Fruit fly (Drosophila melanogaster) whole organism, prepupa: Measurements from ENCODE around the gene CG5697.
A peak's percentile ranks its signal among the peaks of the same experiment; 100 is the strongest.

Source experiments
- Blimp-1 ChIP-seq: fragments of 200-800 bp; sonication (Bioruptor generic); optimal IDR thresholded peaks from 3 replicates; lab custom pipeline; 2017; ENCODE audit warnings: missing biosample characterization, missing genetic modification characterization, mild to moderate bottlenecking, moderate library complexity, missing genetic modification reagents
- CG11294 ChIP-seq: fragments of 200-800 bp; sonication (Bioruptor generic); IDR thresholded peaks from 2 replicates; pipeline ENCODE4 v1.3.6; 2022; ENCODE audit warnings: missing biosample characterization, missing genetic modification characterization
- CG11762 ChIP-seq: fragments of 200-800 bp; sonication (Bioruptor generic); optimal IDR thresholded peaks from 3 replicates; lab custom pipeline; 2016; ENCODE audit warnings: missing biosample characterization, missing genetic modification characterization; ENCODE audit not compliant: insufficient read depth
- CG1621 ChIP-seq: fragments of 200-800 bp; sonication (Bioruptor generic); optimal IDR thresholded peaks from 3 replicates; lab custom pipeline; 2018; ENCODE audit warnings: missing biosample characterization, mild to moderate bottlenecking, missing genetic modification characterization
- CG3032 ChIP-seq: fragments of 200-800 bp; optimal IDR thresholded peaks from 2 replicates; lab custom pipeline; 2019; ENCODE audit warnings: missing biosample characterization, mild to moderate bottlenecking, missing genetic modification characterization, moderate library complexity
- CG32006 ChIP-seq: fragments of 200-800 bp; sonication (Bioruptor generic); optimal IDR thresholded peaks from 3 replicates; lab custom pipeline; 2017; ENCODE audit warnings: missing biosample characterization, mild to moderate bottlenecking, missing genetic modification characterization
- CG3919 ChIP-seq: fragments of 200-800 bp; sonication (Bioruptor generic); optimal IDR thresholded peaks from 3 replicates; lab custom pipeline; 2016; ENCODE audit warnings: missing biosample characterization, missing genetic modification characterization
- CG6276 ChIP-seq: fragments of 200-800 bp; sonication (Bioruptor generic); optimal IDR thresholded peaks from 2 replicates; lab custom pipeline; 2017; ENCODE audit warnings: missing biosample characterization, mild to moderate bottlenecking, missing genetic modification characterization
- CG6792 ChIP-seq: fragments of 200-800 bp; sonication (Bioruptor generic); optimal IDR thresholded peaks from 3 replicates; lab custom pipeline; 2016; ENCODE audit warnings: missing biosample characterization, missing genetic modification characterization
- CG8632 ChIP-seq: fragments of 200-800 bp; sonication (Bioruptor generic); optimal IDR thresholded peaks from 3 replicates; lab custom pipeline; 2016; ENCODE audit warnings: missing biosample characterization, missing genetic modification characterization
- CG9139 ChIP-seq: fragments of 200-800 bp; sonication (Bioruptor generic); optimal IDR thresholded peaks from 3 replicates; lab custom pipeline; 2017; ENCODE audit warnings: missing biosample characterization, mild to moderate bottlenecking, missing genetic modification characterization
- Eip75B ChIP-seq: fragments of 200-800 bp; sonication (Bioruptor generic); optimal IDR thresholded peaks from 3 replicates; lab custom pipeline; 2016; ENCODE audit warnings: missing biosample characterization, missing genetic modification characterization
- Eip93F ChIP-seq: fragments of 200-800 bp; sonication (Bioruptor generic); optimal IDR thresholded peaks from 2 replicates; lab custom pipeline; 2016; ENCODE audit warnings: missing biosample characterization, mild to moderate bottlenecking, missing genetic modification characterization
- Ets21C ChIP-seq: fragments of 200-800 bp; sonication (Bioruptor generic); optimal IDR thresholded peaks from 3 replicates; lab custom pipeline; 2016; ENCODE audit warnings: missing biosample characterization, missing genetic modification characterization
- Ets96B ChIP-seq: fragments of 200-800 bp; optimal IDR thresholded peaks from 2 replicates; lab custom pipeline; 2019; ENCODE audit warnings: missing biosample characterization, mild to moderate bottlenecking, missing genetic modification characterization, moderate library complexity
- Gug ChIP-seq: fragments of 200-800 bp; sonication (Bioruptor generic); IDR thresholded peaks from 2 replicates; pipeline ENCODE4 v1.3.6; 2022; ENCODE audit warnings: missing biosample characterization, missing genetic modification characterization
- Hr39 ChIP-seq: fragments of 200-800 bp; sonication (Bioruptor generic); optimal IDR thresholded peaks from 2 replicates; lab custom pipeline; 2016; ENCODE audit warnings: missing biosample characterization, missing genetic modification characterization
- Hr4 ChIP-seq: fragments of 200-800 bp; sonication (Bioruptor generic); optimal IDR thresholded peaks from 3 replicates; lab custom pipeline; 2016; ENCODE audit warnings: missing biosample characterization, missing genetic modification characterization
- OdsH ChIP-seq: fragments of 200-800 bp; sonication (Bioruptor generic); optimal IDR thresholded peaks from 3 replicates; lab custom pipeline; 2016; ENCODE audit warnings: missing biosample characterization, missing genetic modification characterization
- Sox102F ChIP-seq: fragments of 200-800 bp; sonication (Bioruptor generic); optimal IDR thresholded peaks from 2 replicates; lab custom pipeline; 2016; ENCODE audit warnings: missing biosample characterization, mild to moderate bottlenecking, missing genetic modification characterization
- Sox15 ChIP-seq: fragments of 200-800 bp; sonication (Bioruptor generic); optimal IDR thresholded peaks from 3 replicates; lab custom pipeline; 2016; ENCODE audit warnings: missing biosample characterization, missing genetic modification characterization
- achi ChIP-seq: fragments of 200-800 bp; sonication (Bioruptor generic); optimal IDR thresholded peaks from 3 replicates; lab custom pipeline; 2016; ENCODE audit warnings: missing biosample characterization, missing genetic modification characterization
- dsx ChIP-seq: fragments of 200-800 bp; optimal IDR thresholded peaks from 3 replicates; lab custom pipeline; 2019; ENCODE audit warnings: missing biosample characterization, mild to moderate bottlenecking, missing genetic modification characterization, moderate library complexity; ENCODE audit not compliant: poor library complexity, severe bottlenecking
- esn ChIP-seq: fragments of 200-800 bp; sonication (Bioruptor generic); optimal IDR thresholded peaks from 2 replicates; lab custom pipeline; 2016; ENCODE audit warnings: missing biosample characterization, mild to moderate bottlenecking, missing genetic modification characterization, moderate library complexity
- fd85E ChIP-seq: fragments of 200-800 bp; sonication (Bioruptor generic); optimal IDR thresholded peaks from 3 replicates; lab custom pipeline; 2016; ENCODE audit warnings: missing biosample characterization, missing genetic modification characterization
- fkh ChIP-seq: fragments of 200-800 bp; sonication (Bioruptor generic); optimal IDR thresholded peaks from 3 replicates; lab custom pipeline; 2017; ENCODE audit warnings: missing biosample characterization, mild to moderate bottlenecking, missing genetic modification characterization, moderate library complexity
- net ChIP-seq: fragments of 200-800 bp; sonication (Bioruptor generic); optimal IDR thresholded peaks from 3 replicates; lab custom pipeline; 2016; ENCODE audit warnings: missing biosample characterization, missing genetic modification characterization
- pdm3 ChIP-seq: fragments of 200-800 bp; sonication (Bioruptor generic); optimal IDR thresholded peaks from 3 replicates; lab custom pipeline; 2016; ENCODE audit warnings: missing biosample characterization, missing genetic modification characterization
- spab ChIP-seq: fragments of 200-800 bp; sonication (Bioruptor generic); optimal IDR thresholded peaks from 2 replicates; lab custom pipeline; 2017; ENCODE audit warnings: missing biosample characterization, mild to moderate bottlenecking, missing genetic modification characterization, missing genetic modification reagents
- ss ChIP-seq, 2 experiments: fragments of 200-800 bp; sonication (Bioruptor generic); optimal IDR thresholded peaks; 2 replicates in 1 of 2; 3 replicates in 1 of 2; lab custom pipeline; 2017 to 2018; ENCODE audit warnings: mild to moderate bottlenecking in 2 of 2, missing biosample characterization in 2 of 2, missing genetic modification characterization in 2 of 2, moderate library complexity in 1 of 2
- svp ChIP-seq: fragments of 200-800 bp; sonication (Bioruptor generic); peaks from one replicate; lab custom pipeline; 2016; ENCODE audit warnings: missing biosample characterization, missing genetic modification characterization
- topi ChIP-seq: fragments of 200-800 bp; sonication (Bioruptor generic); optimal IDR thresholded peaks from 3 replicates; lab custom pipeline; 2016; ENCODE audit warnings: missing biosample characterization, missing genetic modification characterization

Gene CG5697

DNA sequence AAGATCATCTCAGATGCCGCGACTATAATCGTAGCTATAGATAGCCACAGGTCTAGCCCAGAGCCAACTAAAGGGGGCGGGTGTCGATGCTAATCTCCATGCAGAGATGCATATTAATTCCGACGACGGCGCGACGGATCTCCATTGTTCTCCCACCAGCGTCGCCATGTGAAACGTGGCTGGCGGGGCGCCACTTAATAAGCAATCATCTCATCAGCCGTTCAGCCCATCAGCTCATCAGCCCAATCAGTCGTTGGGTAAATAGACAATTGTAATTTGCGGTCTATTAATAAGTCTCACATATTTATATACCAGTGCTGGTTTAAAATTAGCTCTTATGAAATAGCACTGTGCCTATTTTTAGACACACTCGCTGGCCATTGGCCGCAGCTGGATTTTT, 9.8 kb downstream of the CG5697 start:
- TF ChIP-seq fkh (GFP tag; lab: Kevin White, UChicago), result no peak
- peak; percentile 58 for TF ChIP-seq svp (GFP tag; lab: Kevin White, UChicago)

DNA sequence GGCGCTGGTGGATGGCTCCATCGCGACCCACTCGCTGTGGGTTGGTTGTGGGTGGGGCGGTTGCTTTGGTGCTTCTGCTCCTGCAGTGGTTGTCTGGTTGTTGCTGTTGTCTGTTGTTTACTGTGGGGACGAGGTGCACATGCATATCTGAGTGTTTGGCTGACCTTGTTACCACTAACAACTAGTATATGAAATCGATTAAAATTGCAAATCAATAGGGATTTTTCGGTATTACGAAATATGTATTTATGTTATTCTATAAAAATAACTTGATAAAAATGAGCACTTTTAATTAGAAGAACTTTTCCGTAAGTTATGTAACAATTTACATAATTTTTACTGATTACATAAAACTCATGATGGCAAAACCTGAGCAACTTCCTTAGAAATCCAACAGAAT, 26.6 kb downstream of the CG5697 start, which contains the start of gene Dhc93AB:
Gene Dhc93AB, minus strand, starts transcription at position 101 of the 400 bp plus-strand sequence.
- TF ChIP-seq CG1621 (tag; lab: Kevin White, UChicago), result no peak
- TF ChIP-seq Gug, result no peak
- TF ChIP-seq dsx, result no peak
- no peak for TF ChIP-seq CG9139
- no peak for TF ChIP-seq Sox15 (GFP tag; lab: Kevin White, UChicago)
- no peak for TF ChIP-seq CG6792 (GFP tag; lab: Kevin White, UChicago)
- no peak for TF ChIP-seq Blimp-1
- no peak for TF ChIP-seq ss (GFP tag; optimal IDR thresholded peaks at IDR 0.05; lab: Kevin White, UChicago)
- no peak for TF ChIP-seq Hr4 (GFP tag; lab: Kevin White, UChicago)
- TF ChIP-seq Eip75B, result no peak
- TF ChIP-seq CG11762, result no peak
- TF ChIP-seq Sox102F (GFP tag; lab: Kevin White, UChicago), result no peak
- no peak for TF ChIP-seq Ets96B (tag; lab: Kevin White, UChicago)
- no peak for TF ChIP-seq fd85E
- no peak for TF ChIP-seq Eip93F (GFP tag; lab: Kevin White, UChicago)
- TF ChIP-seq, all 60 proteins: peak for 0

DNA sequence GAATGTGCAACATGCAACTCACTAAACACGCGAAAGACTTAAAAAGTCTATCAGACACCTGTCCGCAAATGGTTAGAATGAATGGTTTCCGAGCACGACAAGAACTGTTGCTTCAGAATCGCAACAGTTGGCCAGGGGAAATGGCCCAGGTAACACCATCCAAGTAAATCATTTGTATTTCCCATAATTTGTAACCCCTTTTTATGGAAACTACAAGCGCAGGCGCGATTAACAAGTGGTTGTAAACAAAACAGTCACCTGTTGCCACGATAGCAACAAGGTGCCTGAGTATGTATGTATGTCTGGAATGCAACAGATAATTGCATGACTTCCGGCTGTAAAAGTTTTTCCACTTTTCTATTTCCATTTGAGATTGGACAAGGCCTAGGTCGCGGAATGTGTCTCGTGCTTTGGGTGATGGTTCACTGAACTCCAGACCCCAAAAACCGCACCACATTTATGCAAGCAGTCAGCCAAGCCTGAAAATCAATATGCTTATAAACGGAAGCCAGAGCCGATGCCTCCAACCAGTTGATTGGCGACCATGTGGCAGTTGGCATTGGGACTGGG, 27.9 kb downstream of the CG5697 start, which contains the start of gene CG12278:
Gene CG12278, plus strand, starts transcription at position 520 of the 570 bp plus-strand sequence.
- TF ChIP-seq achi (GFP tag; lab: Kevin White, UChicago) (no peak), ss (GFP tag; optimal IDR thresholded peaks at IDR 0.05; lab: Kevin White, UChicago) (peak in 1 of 2 experiments; percentile 19)
- TF ChIP-seq, all 60 proteins: peak for 1

DNA sequence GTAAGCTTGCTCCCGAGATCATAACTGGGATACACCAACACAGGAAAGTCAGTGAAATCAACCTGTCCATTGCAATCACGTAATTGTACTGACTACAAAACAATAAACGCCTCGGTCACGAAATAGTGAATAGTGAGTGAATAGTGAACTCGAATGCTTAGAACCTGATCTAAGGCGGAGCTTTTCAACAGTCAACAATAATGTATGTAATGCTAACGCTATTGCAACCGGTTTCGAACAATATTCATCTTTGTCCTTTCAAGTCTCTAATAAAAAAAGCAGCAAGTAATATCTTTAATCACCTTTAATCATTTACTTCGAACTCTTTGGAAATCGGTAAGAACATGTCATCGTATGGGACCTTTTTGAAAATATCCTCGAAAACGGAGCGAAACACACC, 30.0 kb downstream of the CG5697 start, which contains the start of gene CG31189:
Gene CG31189, minus strand, starts transcription at position 101 of the 400 bp plus-strand sequence.
- TF ChIP-seq CG6792 (GFP tag; lab: Kevin White, UChicago) (no peak), CG6276 (GFP tag; lab: Kevin White, UChicago) (no peak), svp (GFP tag; lab: Kevin White, UChicago) (no peak), Hr39 (GFP tag; lab: Kevin White, UChicago) (no peak), Sox102F (GFP tag; lab: Kevin White, UChicago) (no peak), CG9139 (no peak), fkh (GFP tag; lab: Kevin White, UChicago) (no peak), CG8632 (GFP tag; lab: Kevin White, UChicago) (no peak)
- TF ChIP-seq, all 60 proteins: peak for 0

DNA sequence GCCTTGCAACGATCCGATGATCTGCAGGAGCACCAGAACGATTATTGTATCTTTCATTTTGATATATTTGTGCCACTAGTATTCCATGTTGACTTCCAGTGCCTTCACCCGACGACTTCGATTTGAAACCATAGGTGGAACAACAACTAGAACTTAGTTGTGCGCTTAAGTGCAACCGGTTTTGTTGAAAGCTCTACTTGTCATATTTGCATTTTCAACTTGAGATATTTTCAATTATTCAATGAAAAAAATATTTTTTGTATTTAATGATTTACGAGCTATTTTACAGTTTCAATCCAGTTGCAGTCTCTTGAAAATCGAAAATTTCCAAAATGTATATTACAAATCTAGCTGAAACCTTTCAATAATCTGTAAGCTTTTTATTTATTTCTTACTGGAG, 31.2 kb downstream of the CG5697 start, which contains the start of gene CG31207:
Gene CG31207, minus strand, starts transcription at position 101 of the 400 bp plus-strand sequence.
- no peak for TF ChIP-seq ss (GFP tag; optimal IDR thresholded peaks at IDR 0.05; lab: Kevin White, UChicago)
- TF ChIP-seq CG3032, result no peak
- TF ChIP-seq spab (GFP tag; lab: Kevin White, UChicago), result no peak
- no peak for TF ChIP-seq net (GFP tag; lab: Kevin White, UChicago)
- no peak for TF ChIP-seq pdm3 (GFP tag; lab: Kevin White, UChicago)

DNA sequence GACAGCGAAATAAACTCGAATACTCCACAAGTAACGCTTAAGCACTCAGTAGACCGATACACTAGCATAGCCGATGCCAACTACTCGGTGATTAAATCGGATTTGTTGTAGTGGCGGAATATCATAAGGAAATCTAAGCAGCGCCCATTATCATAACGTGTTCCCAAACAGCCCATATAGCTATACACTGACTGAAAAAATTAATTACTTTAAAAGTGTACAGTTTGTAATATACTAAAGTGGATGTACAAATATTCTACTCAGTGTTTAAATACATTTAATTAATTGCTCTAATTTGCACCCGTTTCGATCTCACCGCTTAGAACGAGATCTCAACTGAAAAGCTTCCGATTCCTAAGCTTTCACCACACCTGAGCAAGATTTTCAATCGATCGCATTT, 33.0 kb downstream of the CG5697 start, which contains the start of gene CG7079:
Gene CG7079, minus strand, starts transcription at position 101 of the 400 bp plus-strand sequence.
- no peak for TF ChIP-seq CG3919
- TF ChIP-seq fd85E, result no peak
- TF ChIP-seq achi (GFP tag; lab: Kevin White, UChicago), result no peak
- TF ChIP-seq net (GFP tag; lab: Kevin White, UChicago), result no peak
- no peak for TF ChIP-seq OdsH
- TF ChIP-seq pdm3 (GFP tag; lab: Kevin White, UChicago), result no peak
- TF ChIP-seq CG6792 (GFP tag; lab: Kevin White, UChicago), result no peak
- no peak for TF ChIP-seq Ets21C (GFP tag; lab: Kevin White, UChicago)
- TF ChIP-seq topi (GFP tag; lab: Kevin White, UChicago), result no peak
- no peak for TF ChIP-seq CG11762
- TF ChIP-seq CG32006, result no peak
- TF ChIP-seq esn (GFP tag; lab: Kevin White, UChicago), result no peak
- TF ChIP-seq CG11294 (GFP tag; lab: Robert Waterston, UW), result no peak
- TF ChIP-seq, all 60 proteins: peak for 0
